Worm (Caenorhabditis elegans): ENCODE results near the gene ccr-4.

The ccr-4 gene

DNA sequence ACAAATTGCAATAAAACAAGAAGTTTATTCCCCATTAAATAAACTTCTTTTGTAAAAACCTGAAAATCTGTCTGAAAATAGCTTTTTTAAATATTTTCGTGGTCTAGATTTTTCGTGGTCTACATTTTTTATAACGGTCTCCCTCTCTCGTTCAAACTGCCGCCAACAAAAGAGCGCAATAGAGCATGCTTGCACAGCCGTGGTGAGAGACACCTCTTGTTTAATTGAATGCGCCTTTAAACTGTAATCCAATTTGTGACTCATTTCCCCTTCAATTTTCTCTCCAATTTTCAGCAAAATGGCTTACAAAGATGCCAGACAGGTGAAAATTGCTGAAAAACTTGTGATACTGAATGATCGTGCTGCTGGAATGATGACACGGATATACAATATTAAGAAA, 42.8 kb downstream of the ccr-4 start, which contains the start of gene gex-3 (continued):
- TF ChIP-seq D2030.7 (GFP tag; IDR thresholded peaks at IDR 0.05) (peak; percentile 78), lin-40 (tag; optimal IDR thresholded peaks at IDR 0.05) (peak; percentile 42), pbrm-1 (GFP tag; IDR thresholded peaks at IDR 0.05) (peak; percentile 73; the same call in 1 of the 2 replicates), ceh-91 (GFP tag; IDR thresholded peaks at IDR 0.05) (peak; percentile 79), Y53G8AR.9 (GFP tag; conservative IDR thresholded peaks at IDR 0.05) (no peak), Y95B8A.8 (GFP tag; IDR thresholded peaks at IDR 0.05) (0 out of 2 replicates have a peak, but pooled peaks have one; percentile 22), lin-35 (GFP tag; optimal IDR thresholded peaks at IDR 0.05) (peak; percentile 56 to 84 (median 77)), nhr-120 (GFP tag; IDR thresholded peaks at IDR 0.05) (no peak), B0261.1 (tag; optimal IDR thresholded peaks at IDR 0.05) (no peak), lsl-1 (GFP tag; optimal IDR thresholded peaks at IDR 0.05) (peak; percentile 82), lin-54 (GFP tag; optimal IDR thresholded peaks at IDR 0.05) (peak; percentile 98), madf-3 (GFP tag; IDR thresholded peaks at IDR 0.05) (peak; percentile 67; the same call in 1 of the 2 replicates), efl-1 (GFP tag; optimal IDR thresholded peaks at IDR 0.05) (peak; percentile 95), lsy-27 (tag; optimal IDR thresholded peaks at IDR 0.05; ENCODE audit: borderline replicate concordance, insufficient read depth) (peak; percentile 18), F49E8.2 (tag; optimal IDR thresholded peaks at IDR 0.05; ENCODE audit: insufficient read depth) (peak; percentile 31), C06A6.2 (GFP tag; conservative IDR thresholded peaks at IDR 0.05) (no peak), F23B12.7 (tag; optimal IDR thresholded peaks at IDR 0.05; ENCODE audit: insufficient read depth) (peak; percentile 88), dox-1 (GFP tag; IDR thresholded peaks at IDR 0.05) (peak; percentile 87), F57C9.4 (tag; optimal IDR thresholded peaks at IDR 0.05) (no peak), somi-1 (GFP tag; optimal IDR thresholded peaks at IDR 0.05) (no peak), egrh-3 (GFP tag; IDR thresholded peaks at IDR 0.05) (no peak; the same call in 1 of the 2 replicates), F57A8.1 (GFP tag; optimal IDR thresholded peaks at IDR 0.05) (no peak), attf-5 (GFP tag; optimal IDR thresholded peaks at IDR 0.05) (peak; percentile 73)

DNA sequence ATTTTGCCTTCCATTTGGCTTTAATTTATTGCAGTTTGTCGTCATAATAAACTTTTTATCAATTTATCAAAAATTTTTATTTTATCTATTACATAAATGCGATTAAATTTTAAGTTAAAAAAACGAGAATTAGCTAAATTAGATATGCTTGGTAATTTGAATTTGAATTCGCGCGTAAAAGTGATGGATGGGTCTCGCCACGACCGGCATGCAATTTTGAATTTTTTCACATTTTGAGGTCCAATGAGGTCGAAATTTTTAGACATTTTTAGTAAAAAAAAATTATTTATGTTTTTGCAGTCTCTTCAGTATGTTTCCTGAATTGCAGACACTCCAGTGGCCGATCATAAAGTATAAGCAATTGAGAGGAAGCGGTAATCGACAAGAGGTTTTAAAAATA, 47.3 kb downstream of the ccr-4 start, which contains the start of gene dsb-1:
Gene dsb-1 (plus strand): TSS at position 301 of the 400 bp plus-strand sequence.
- TF ChIP-seq lsy-27 (tag; optimal IDR thresholded peaks at IDR 0.05; ENCODE audit: borderline replicate concordance, insufficient read depth) = no peak
- TF ChIP-seq efl-1 (GFP tag; optimal IDR thresholded peaks at IDR 0.05) = peak; percentile 40
- no peak for TF ChIP-seq athp-1 (tag; optimal IDR thresholded peaks at IDR 0.05)
- no peak for TF ChIP-seq zim-3 (tag; optimal IDR thresholded peaks at IDR 0.05)
- peak; percentile 47; the same call in 1 of the 2 replicates for TF ChIP-seq madf-6 (GFP tag; IDR thresholded peaks at IDR 0.05)
- TF ChIP-seq Y53G8AR.9 (GFP tag; conservative IDR thresholded peaks at IDR 0.05) = no peak
- TF ChIP-seq dpl-1 (GFP tag; optimal IDR thresholded peaks at IDR 0.05) = peak; percentile 22
- TF ChIP-seq lin-54 (GFP tag; optimal IDR thresholded peaks at IDR 0.05) = peak; percentile 26
- 0 out of 2 replicates have a peak, but pooled peaks have one; percentile 8 for TF ChIP-seq mcd-1 (GFP tag; IDR thresholded peaks at IDR 0.05)
- TF ChIP-seq lsl-1 (GFP tag; optimal IDR thresholded peaks at IDR 0.05) = peak; percentile 19
- TF ChIP-seq ceh-27 (GFP tag; optimal IDR thresholded peaks at IDR 0.05) = no peak
- TF ChIP-seq zfh-2 (GFP tag; conservative IDR thresholded peaks at IDR 0.05) = no peak
- TF ChIP-seq Y79H2A.3 (GFP tag; conservative IDR thresholded peaks at IDR 0.05) = no peak
- peak; percentile 63 for TF ChIP-seq F33H1.4 (GFP tag; IDR thresholded peaks at IDR 0.05)

DNA sequence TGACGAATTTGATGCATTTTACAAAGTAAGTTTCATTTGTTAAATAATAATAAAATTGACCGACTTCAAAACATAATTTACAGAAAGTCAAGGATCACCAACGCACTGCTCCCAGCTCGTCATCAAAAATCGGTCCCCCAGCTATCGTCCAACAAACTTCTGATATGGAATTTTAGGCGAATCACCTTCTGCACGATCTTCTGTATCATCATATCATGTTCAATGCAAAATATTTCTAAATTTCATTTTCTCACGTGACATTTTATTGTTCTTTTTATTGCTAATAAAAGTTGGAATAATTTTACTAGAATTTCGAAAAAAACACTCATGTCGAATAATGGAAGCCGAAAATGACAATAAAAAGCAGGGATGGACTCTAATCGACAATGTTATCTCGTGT, 48.8 kb downstream of the ccr-4 start, which contains the start of gene acl-13:
Gene acl-13 (plus strand): TSS at position 301 of the 400 bp plus-strand sequence.
- TF ChIP-seq tbx-9 (tag; optimal IDR thresholded peaks at IDR 0.05; ENCODE audit: borderline replicate concordance) = no peak
- TF ChIP-seq fkh-3 (tag; optimal IDR thresholded peaks at IDR 0.05) = no peak
- TF ChIP-seq B0336.3 (GFP tag; IDR thresholded peaks at IDR 0.05) = no peak
- no peak for TF ChIP-seq tbp1 (GFP tag; optimal IDR thresholded peaks at IDR 0.05)
- TF ChIP-seq ZK185.1 (tag; optimal IDR thresholded peaks at IDR 0.05; ENCODE audit: poor library complexity, severe bottlenecking) = no peak
- no peak for TF ChIP-seq ekl-4 (GFP tag; IDR thresholded peaks at IDR 0.05)
- no peak for TF ChIP-seq lin-35 (GFP tag; optimal IDR thresholded peaks at IDR 0.05)
- no peak for TF ChIP-seq nfyb-1 (GFP tag; IDR thresholded peaks at IDR 0.05)
- TF ChIP-seq lin-54 (GFP tag; optimal IDR thresholded peaks at IDR 0.05) = no peak
- TF ChIP-seq F37B4.10 (GFP tag; IDR thresholded peaks at IDR 0.05) = no peak
- no peak for TF ChIP-seq lir-1 (GFP tag; conservative IDR thresholded peaks at IDR 0.05)
- TF ChIP-seq ceh-40 (GFP tag; IDR thresholded peaks at IDR 0.05) = no peak
- no peak for TF ChIP-seq gei-17 (GFP tag; optimal IDR thresholded peaks at IDR 0.05)
- no peak for TF ChIP-seq pha-4 (tag; optimal IDR thresholded peaks at IDR 0.05)
- no peak for TF ChIP-seq zim-3 (tag; optimal IDR thresholded peaks at IDR 0.05)
- no peak for TF ChIP-seq ztf-18 (tag; optimal IDR thresholded peaks at IDR 0.05)
- no peak for TF ChIP-seq Y53G8AR.9 (GFP tag; conservative IDR thresholded peaks at IDR 0.05)
- no peak for TF ChIP-seq ceh-27 (GFP tag; optimal IDR thresholded peaks at IDR 0.05)
- TF ChIP-seq dpl-1 (GFP tag; optimal IDR thresholded peaks at IDR 0.05) = no peak
